Worm (Caenorhabditis elegans) whole organism, late embryonic: ENCODE data around the gene gly-7.

Experiments
- ama-1 ChIP-seq: fragments of 150-350 bp; optimal IDR thresholded peaks from 2 replicates; lab custom pipeline; 2014
- ceh-18 ChIP-seq: sonication (generic microtip); optimal IDR thresholded peaks from 2 replicates; lab custom pipeline; 2016; ENCODE audit warnings: missing genetic modification characterization, missing compliant biosample characterization
- hlh-15 ChIP-seq: sonication (generic microtip); optimal IDR thresholded peaks from 2 replicates; lab custom pipeline; 2016; ENCODE audit warnings: missing genetic modification characterization, missing compliant biosample characterization
- pax-1 ChIP-seq: fragments of 150-350 bp; optimal IDR thresholded peaks from 2 replicates; lab custom pipeline; 2014; ENCODE audit warnings: missing biosample characterization, missing genetic modification characterization

DNA sequence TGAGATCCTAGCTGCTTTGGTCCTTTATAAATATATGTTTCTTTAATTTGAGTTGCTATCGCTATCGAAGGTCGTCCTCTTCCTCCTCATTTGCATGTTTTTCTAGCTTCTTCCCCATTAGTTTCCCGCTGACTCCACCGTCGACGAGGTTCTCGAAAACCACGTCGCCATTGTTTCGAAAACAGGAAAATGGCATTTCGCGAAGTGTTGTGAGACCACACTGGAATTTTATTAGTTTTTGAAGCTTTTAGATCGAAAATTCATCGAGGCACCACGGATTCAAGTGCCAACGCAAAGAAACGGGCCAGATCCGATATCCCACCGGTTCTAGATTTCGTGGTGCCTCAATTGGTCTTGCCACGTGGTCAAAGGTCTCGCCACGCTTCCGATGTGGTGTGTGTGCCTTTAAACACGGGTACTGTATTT lies 49.4 kb upstream of the gly-7 start:
- no peak for TF ChIP-seq ceh-18
- no peak for TF ChIP-seq ama-1 (lab: Kevin White, UChicago)
- no peak for TF ChIP-seq pax-1 (tag; lab: Kevin White, UChicago)
- no peak for TF ChIP-seq hlh-15 (tag; lab: Kevin White, UChicago)
